Fruit fly (Drosophila melanogaster): ENCODE measurements around the gene CG42724.

DNA sequence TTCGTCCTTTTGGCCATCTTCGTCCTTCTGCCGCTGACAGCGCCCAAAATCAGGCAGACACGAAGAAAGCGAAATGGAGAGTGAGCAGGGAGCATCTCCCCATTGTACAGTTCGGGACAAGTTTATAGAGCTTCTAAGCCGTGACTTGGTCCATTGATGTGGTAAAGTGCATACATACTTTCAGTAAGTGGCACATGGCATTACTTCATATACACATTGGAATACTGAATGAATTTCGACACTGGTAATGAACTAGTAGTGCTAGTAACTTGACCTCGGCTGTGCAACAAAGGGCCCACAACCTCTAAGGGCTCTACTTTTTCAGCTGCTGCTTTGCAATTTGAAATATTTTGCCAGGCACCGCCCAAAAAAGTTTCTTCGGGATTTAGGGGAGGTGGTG lies 48.2 kb upstream of the CG42724 start:
- TF ChIP-seq Dif (GFP tag; optimal IDR thresholded peaks at IDR 0.05; ENCODE audit: partially characterized antibody) = no peak
- TF ChIP-seq psq (GFP tag; optimal IDR thresholded peaks at IDR 0.05) = peak; percentile 21
- peak; percentile 42 for TF ChIP-seq h (GFP tag; optimal IDR thresholded peaks at IDR 0.05)
- no peak for TF ChIP-seq lola (GFP tag; optimal IDR thresholded peaks at IDR 0.05)
- no peak for TF ChIP-seq Hr78 (GFP tag; optimal IDR thresholded peaks at IDR 0.05)
- no peak for TF ChIP-seq woc (GFP tag; optimal IDR thresholded peaks at IDR 0.05)

All from whole organism, wandering third instar larva.